Worm (Caenorhabditis elegans) whole organism, midembryonic: ENCODE measurements around the gene C49C8.1.

ENCODE experiments used
- cog-1 ChIP-seq: sonication (generic microtip); optimal IDR thresholded peaks from 2 replicates; lab custom pipeline; 2016; ENCODE audit warnings: missing genetic modification characterization, missing compliant biosample characterization
- flt-1 ChIP-seq: fragments of 200-800 bp; sonication (Bioruptor generic); IDR thresholded peaks from 2 replicates; pipeline ENCODE4 v1.3.6; 2022; ENCODE audit warnings: missing genetic modification characterization, missing compliant biosample characterization
- klf-2 ChIP-seq: fragments of 200-800 bp; sonication (Bioruptor generic); conservative IDR thresholded peaks from 2 replicates; pipeline ENCODE4 v1.3.6; 2022; ENCODE audit warnings: missing genetic modification reagents, missing genetic modification characterization, missing compliant biosample characterization
- med-1 ChIP-seq: sonication (generic microtip); optimal IDR thresholded peaks from 2 replicates; lab custom pipeline; 2017; ENCODE audit warnings: missing genetic modification characterization, mild to moderate bottlenecking, missing compliant biosample characterization, antibody characterized with exemption, missing genetic modification reagents; ENCODE audit not compliant: insufficient read depth
- ref-1 ChIP-seq: fragments of 200-800 bp; sonication (Bioruptor generic); conservative IDR thresholded peaks from 2 replicates; pipeline ENCODE4 v1.3.6; 2022; ENCODE audit warnings: missing genetic modification reagents, missing genetic modification characterization, missing compliant biosample characterization
- tab-1 ChIP-seq: fragments of 200-800 bp; sonication (Bioruptor generic); IDR thresholded peaks from 2 replicates; pipeline ENCODE4 v1.3.6; 2022; ENCODE audit warnings: missing genetic modification characterization, missing compliant biosample characterization
- ztf-29 ChIP-seq: fragments of 200-800 bp; sonication (Bioruptor generic); IDR thresholded peaks from 2 replicates; pipeline ENCODE4 v1.3.6; 2022; ENCODE audit warnings: missing genetic modification reagents, missing genetic modification characterization, missing compliant biosample characterization

DNA sequence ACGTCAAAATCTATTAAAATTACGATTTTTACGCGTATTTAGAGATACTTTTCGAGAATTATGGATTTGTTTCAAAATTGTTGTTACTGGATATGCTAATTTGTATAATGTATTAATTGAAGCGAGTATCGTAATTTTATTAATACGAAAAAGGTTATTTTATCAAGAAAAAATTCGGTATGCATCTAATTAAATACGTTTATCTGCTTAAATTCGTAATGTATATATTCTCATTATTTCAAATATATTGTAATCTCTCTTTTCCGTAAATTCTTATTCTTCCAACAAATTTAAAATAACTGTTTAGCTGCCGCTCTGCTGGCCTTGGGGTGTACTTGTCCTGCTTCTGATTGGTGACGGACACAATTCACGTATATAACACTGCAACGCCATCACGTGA is 23.3 kb upstream of the C49C8.1 start, which contains the start of gene dgk-4:
- TF ChIP-seq tab-1 (GFP tag; lab: Robert Waterston, UW) (no peak), med-1 (GFP tag; lab: Kevin White, UChicago) (no peak), ref-1 (GFP tag; lab: Robert Waterston, UW) (no peak), flt-1 (GFP tag; lab: Robert Waterston, UW) (no peak), cog-1 (tag; lab: Kevin White, UChicago) (no peak), klf-2 (GFP tag; lab: Robert Waterston, UW) (no peak), ztf-29 (GFP tag; lab: Robert Waterston, UW) (no peak)
